Worm (Caenorhabditis elegans) whole organism, early embryonic: ENCODE measurements around the gene K01A6.4.

Experiments used
- aly-1 ChIP-seq: sonication (generic microtip); optimal IDR thresholded peaks from 2 replicates; lab custom pipeline; 2016; ENCODE audit warnings: missing genetic modification characterization, missing compliant biosample characterization
- ceh-36 ChIP-seq: sonication (generic microtip); optimal IDR thresholded peaks from 2 replicates; lab custom pipeline; 2016; ENCODE audit warnings: missing genetic modification characterization, inconsistent platforms, missing compliant biosample characterization
- ets-7 ChIP-seq: sonication (generic microtip); optimal IDR thresholded peaks from 2 replicates; lab custom pipeline; 2016; ENCODE audit warnings: missing genotype, missing genetic modification characterization, missing compliant biosample characterization
- flt-1 ChIP-seq: fragments of 200-800 bp; sonication (Bioruptor generic); IDR thresholded peaks from 2 replicates; pipeline ENCODE4 v1.3.6; 2022; ENCODE audit warnings: missing genetic modification characterization, missing compliant biosample characterization
- hmg-4 ChIP-seq: fragments of 200-800 bp; sonication (Bioruptor generic); optimal IDR thresholded peaks from 2 replicates; lab custom pipeline; 2018; ENCODE audit warnings: mild to moderate bottlenecking, missing genetic modification characterization, missing compliant biosample characterization
- pes-1 ChIP-seq: fragments of 200-800 bp; sonication (Bioruptor generic); IDR thresholded peaks from 2 replicates; pipeline ENCODE4 v1.3.6; 2022; ENCODE audit warnings: missing genetic modification reagents, missing genetic modification characterization, missing compliant biosample characterization
- scrt-1 ChIP-seq: fragments of 200-800 bp; sonication (Bioruptor generic); IDR thresholded peaks from 2 replicates; pipeline ENCODE4 v1.3.6; 2022; ENCODE audit warnings: missing genetic modification characterization, missing compliant biosample characterization
- tra-4 ChIP-seq: sonication (generic microtip); optimal IDR thresholded peaks from 2 replicates; lab custom pipeline; 2017; ENCODE audit warnings: missing genetic modification characterization, missing compliant biosample characterization

DNA sequence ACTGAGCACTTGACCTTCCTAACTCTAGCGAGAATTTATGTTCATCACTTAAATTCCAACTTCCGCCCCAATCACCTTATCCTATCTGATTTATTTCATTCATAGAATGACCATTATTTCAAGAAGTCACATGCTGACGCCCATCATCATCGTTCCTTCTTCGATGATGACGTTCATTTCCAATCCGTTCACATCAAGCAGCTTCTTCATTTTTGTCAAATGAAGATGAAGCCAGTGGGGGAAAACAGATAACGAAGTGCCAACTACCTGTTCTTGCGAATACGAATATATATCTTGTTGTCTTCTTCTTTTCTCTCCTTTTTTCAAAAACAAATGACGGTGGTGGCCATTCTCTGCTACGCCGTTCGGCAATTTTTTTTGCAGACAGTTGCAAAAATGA, 38.2 kb downstream of the K01A6.4 start:
- no peak for TF ChIP-seq flt-1 (GFP tag; lab: Robert Waterston, UW)
- no peak for TF ChIP-seq aly-1 (tag; lab: Kevin White, UChicago)
- no peak for TF ChIP-seq scrt-1 (GFP tag; lab: Robert Waterston, UW)
- TF ChIP-seq ceh-36, result no peak
- TF ChIP-seq pes-1 (GFP tag; lab: Robert Waterston, UW), result no peak
- no peak for TF ChIP-seq hmg-4
- no peak for TF ChIP-seq ets-7 (tag; lab: Kevin White, UChicago)
- TF ChIP-seq tra-4 (tag; lab: Kevin White, UChicago), result no peak
